Worm (Caenorhabditis elegans) whole organism, mixed stage, embryonic: ENCODE data around the gene hcf-1.

Experiments used
- M03D4.4 ChIP-seq: sonication (generic microtip); optimal IDR thresholded peaks from 2 replicates; lab custom pipeline; 2017; ENCODE audit warnings: mild to moderate bottlenecking, missing genetic modification characterization, missing compliant biosample characterization
- bed-3 ChIP-seq: fragments of 200-800 bp; sonication (Bioruptor generic); optimal IDR thresholded peaks from 3 replicates; lab custom pipeline; 2018; ENCODE audit warnings: mild to moderate bottlenecking, missing genetic modification characterization, moderate library complexity, missing compliant biosample characterization
- blmp-1 ChIP-seq: fragments of 150-350 bp; optimal IDR thresholded peaks from 2 replicates; lab custom pipeline; 2014; ENCODE audit warnings: missing biosample characterization, missing genetic modification characterization
- ceh-39 ChIP-seq: fragments of 150-350 bp; optimal IDR thresholded peaks from 2 replicates; lab custom pipeline; 2014; ENCODE audit warnings: missing biosample characterization, missing genetic modification characterization
- ceh-43 ChIP-seq: fragments of 200-800 bp; sonication (Bioruptor generic); optimal IDR thresholded peaks from 2 replicates; lab custom pipeline; 2018; ENCODE audit warnings: mild to moderate bottlenecking, missing genetic modification characterization, moderate library complexity, missing compliant biosample characterization
- ceh-83 ChIP-seq: fragments of 200-800 bp; sonication (Bioruptor generic); optimal IDR thresholded peaks from 2 replicates; lab custom pipeline; 2018; ENCODE audit warnings: mild to moderate bottlenecking, missing genetic modification characterization, missing compliant biosample characterization
- cnd-1 ChIP-seq: fragments of 200-800 bp; sonication (Bioruptor generic); optimal IDR thresholded peaks from 2 replicates; lab custom pipeline; 2018; ENCODE audit warnings: mild to moderate bottlenecking, missing genetic modification characterization, missing compliant biosample characterization
- drap-1 ChIP-seq: fragments of 200-800 bp; sonication (Bioruptor generic); optimal IDR thresholded peaks from 3 replicates; lab custom pipeline; 2018; ENCODE audit warnings: mild to moderate bottlenecking, missing genetic modification characterization, missing compliant biosample characterization
- elt-1 ChIP-seq: sonication (generic microtip); optimal IDR thresholded peaks from 2 replicates; lab custom pipeline; 2017; ENCODE audit warnings: missing genetic modification characterization, mild to moderate bottlenecking, missing compliant biosample characterization, antibody characterized with exemption, moderate library complexity, borderline replicate concordance; ENCODE audit not compliant: insufficient read depth
- flh-1 ChIP-seq: fragments of 200-800 bp; sonication (Bioruptor generic); optimal IDR thresholded peaks from 2 replicates; lab custom pipeline; 2018; ENCODE audit warnings: mild to moderate bottlenecking, missing genetic modification characterization, moderate library complexity, missing compliant biosample characterization
- ham-2 ChIP-seq: fragments of 200-800 bp; sonication (Bioruptor generic); optimal IDR thresholded peaks from 2 replicates; lab custom pipeline; 2018; ENCODE audit warnings: mild to moderate bottlenecking, missing genetic modification characterization, missing compliant biosample characterization
- hlh-1 ChIP-seq: fragments of 150-350 bp; optimal IDR thresholded peaks from 2 replicates; lab custom pipeline; 2014; ENCODE audit warnings: missing biosample characterization, missing genetic modification reagents, missing genetic modification characterization
- lin-13 ChIP-seq: fragments of 150-350 bp; optimal IDR thresholded peaks from 2 replicates; lab custom pipeline; 2014; ENCODE audit warnings: missing biosample characterization, missing genetic modification characterization
- lin-32 ChIP-seq: fragments of 200-800 bp; sonication (Bioruptor generic); optimal IDR thresholded peaks from 2 replicates; lab custom pipeline; 2018; ENCODE audit warnings: mild to moderate bottlenecking, missing genetic modification characterization, missing compliant biosample characterization
- lsy-2 ChIP-seq: fragments of 150-350 bp; optimal IDR thresholded peaks from 2 replicates; lab custom pipeline; 2014; ENCODE audit warnings: missing biosample characterization, missing genetic modification characterization
- mab-5 ChIP-seq: fragments of 150-350 bp; optimal IDR thresholded peaks from 2 replicates; lab custom pipeline; 2014; ENCODE audit warnings: missing biosample characterization, missing genetic modification characterization
- mep-1 ChIP-seq: fragments of 150-350 bp; optimal IDR thresholded peaks from 2 replicates; lab custom pipeline; 2017; ENCODE audit warnings: missing biosample characterization, missing genetic modification reagents, missing genetic modification characterization, inconsistent platforms
- mls-2 ChIP-seq: sonication (generic microtip); optimal IDR thresholded peaks from 2 replicates; lab custom pipeline; 2016; ENCODE audit warnings: mild to moderate bottlenecking, missing genetic modification characterization, moderate library complexity, missing compliant biosample characterization
- nhr-2 ChIP-seq: fragments of 150-350 bp; optimal IDR thresholded peaks from 2 replicates; lab custom pipeline; 2014; ENCODE audit warnings: missing biosample characterization, missing genetic modification characterization
- nhr-237 ChIP-seq: fragments of 150-350 bp; optimal IDR thresholded peaks from 2 replicates; lab custom pipeline; 2014; ENCODE audit warnings: missing biosample characterization, missing genetic modification characterization
- nhr-28 ChIP-seq: fragments of 150-350 bp; optimal IDR thresholded peaks from 2 replicates; lab custom pipeline; 2014; ENCODE audit warnings: missing biosample characterization, missing genetic modification characterization
- nhr-76 ChIP-seq: sonication (generic microtip); optimal IDR thresholded peaks from 2 replicates; lab custom pipeline; 2017; ENCODE audit warnings: missing biosample characterization, missing genetic modification characterization
- sem-2 ChIP-seq: fragments of 200-800 bp; sonication (Bioruptor generic); optimal IDR thresholded peaks from 2 replicates; lab custom pipeline; 2018; ENCODE audit warnings: mild to moderate bottlenecking, missing genetic modification characterization, missing compliant biosample characterization
- snpc-4 ChIP-seq: fragments of 150-350 bp; optimal IDR thresholded peaks from 2 replicates; lab custom pipeline; 2014; ENCODE audit warnings: missing biosample characterization, missing genetic modification characterization
- tbx-8 ChIP-seq: fragments of 200-800 bp; sonication (Bioruptor generic); optimal IDR thresholded peaks from 2 replicates; lab custom pipeline; 2018; ENCODE audit warnings: mild to moderate bottlenecking, missing genetic modification characterization, moderate library complexity, missing compliant biosample characterization
- unc-120 ChIP-seq: sonication (generic microtip); optimal IDR thresholded peaks from 2 replicates; lab custom pipeline; 2017; ENCODE audit warnings: missing genetic modification characterization, missing compliant biosample characterization; ENCODE audit not compliant: poor library complexity, severe bottlenecking
- unc-62 ChIP-seq: fragments of 150-350 bp; optimal IDR thresholded peaks from 2 replicates; lab custom pipeline; 2014; ENCODE audit warnings: missing biosample characterization, missing genetic modification reagents, missing genetic modification characterization
- zip-8 ChIP-seq: fragments of 150-350 bp; optimal IDR thresholded peaks from 2 replicates; lab custom pipeline; 2014; ENCODE audit warnings: missing biosample characterization, missing genetic modification characterization

The hcf-1 gene

ce11 chrIV:7770162-7770561 lies 3.9 kb downstream of the hcf-1 start, which contains the start of gene rdl-1:
rdl-1 (minus strand) TSS chrIV:7770262.
- TF ChIP-seq drap-1 (GFP tag; lab: Kevin White, UChicago): no peak
- TF ChIP-seq M03D4.4 (tag; lab: Kevin White, UChicago): no peak
- TF ChIP-seq snpc-4: no peak
- TF ChIP-seq ceh-39 (tag; lab: Kevin White, UChicago): no peak
- no peak for TF ChIP-seq elt-1 (tag; lab: Kevin White, UChicago)
- no peak for TF ChIP-seq cnd-1

- no peak for TF ChIP-seq ceh-39 (tag; lab: Kevin White, UChicago)
- TF ChIP-seq ceh-83 (GFP tag; lab: Kevin White, UChicago): no peak
- no peak for TF ChIP-seq sem-2 (GFP tag; lab: Kevin White, UChicago)
- TF ChIP-seq bed-3 (GFP tag; lab: Kevin White, UChicago): no peak
- TF ChIP-seq tbx-8 (GFP tag; lab: Kevin White, UChicago): no peak
- no peak for TF ChIP-seq lin-32
These were observed 9.8 kb downstream of the hcf-1 start for ce11 chrIV:7764319-7764718.

- TF ChIP-seq lsy-2 (tag; lab: Kevin White, UChicago): no peak
- TF ChIP-seq hlh-1 (tag; lab: Kevin White, UChicago): no peak
- no peak for TF ChIP-seq lin-13 (tag; lab: Kevin White, UChicago)
- no peak for TF ChIP-seq cnd-1
- no peak for TF ChIP-seq mls-2 (tag; lab: Kevin White, UChicago)
- TF ChIP-seq bed-3 (GFP tag; lab: Kevin White, UChicago): no peak
- TF ChIP-seq nhr-76 (tag; lab: Kevin White, UChicago): no peak
- TF ChIP-seq ceh-39 (tag; lab: Kevin White, UChicago): no peak
- TF ChIP-seq blmp-1 (tag; lab: Kevin White, UChicago): no peak
- TF ChIP-seq unc-120 (tag; lab: Kevin White, UChicago): no peak
- TF ChIP-seq ceh-83 (GFP tag; lab: Kevin White, UChicago): no peak
These were observed 10.3 kb downstream of the hcf-1 start, which contains the start of the genes C46A5.6 and C46A5.1 for ce11 chrIV:7763748-7764147. C46A5.6 (minus strand) TSS chrIV:7763848. C46A5.1 (plus strand) TSS chrIV:7763931.

DNA sequence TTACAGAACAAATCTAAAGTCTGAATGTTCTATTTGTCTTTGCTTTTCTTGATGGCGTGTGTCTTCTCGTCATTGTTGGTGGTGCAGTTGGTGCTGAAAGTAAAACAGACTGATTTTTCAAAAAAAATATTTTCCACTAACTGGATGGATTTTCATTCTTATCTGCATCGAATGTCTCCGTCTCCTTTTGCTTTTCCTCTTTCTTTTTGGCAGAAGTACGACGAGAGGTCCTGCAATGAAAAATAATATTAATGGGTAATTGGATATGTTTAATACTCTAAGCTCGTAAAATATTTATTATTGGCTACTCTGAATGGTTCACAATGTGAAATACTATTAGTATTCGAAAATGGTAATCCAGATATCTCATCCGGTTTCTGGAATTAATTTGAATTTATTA lies 14.0 kb downstream of the hcf-1 start, which contains the start of gene del-7:
del-7 (plus strand) TSS at position 301 of the 400 bp plus-strand sequence.
- no peak for TF ChIP-seq mep-1
- no peak for TF ChIP-seq lin-13 (tag; lab: Kevin White, UChicago)
- TF ChIP-seq lsy-2 (tag; lab: Kevin White, UChicago): no peak
- no peak for TF ChIP-seq nhr-2 (tag; lab: Kevin White, UChicago)
- TF ChIP-seq mab-5 (tag; lab: Kevin White, UChicago): no peak
- no peak for TF ChIP-seq cnd-1
- TF ChIP-seq ham-2 (GFP tag; lab: Kevin White, UChicago): no peak
- no peak for TF ChIP-seq flh-1 (GFP tag; lab: Kevin White, UChicago)
- no peak for TF ChIP-seq ceh-83 (GFP tag; lab: Kevin White, UChicago)
- TF ChIP-seq, all 35 proteins: peak for 0

DNA sequence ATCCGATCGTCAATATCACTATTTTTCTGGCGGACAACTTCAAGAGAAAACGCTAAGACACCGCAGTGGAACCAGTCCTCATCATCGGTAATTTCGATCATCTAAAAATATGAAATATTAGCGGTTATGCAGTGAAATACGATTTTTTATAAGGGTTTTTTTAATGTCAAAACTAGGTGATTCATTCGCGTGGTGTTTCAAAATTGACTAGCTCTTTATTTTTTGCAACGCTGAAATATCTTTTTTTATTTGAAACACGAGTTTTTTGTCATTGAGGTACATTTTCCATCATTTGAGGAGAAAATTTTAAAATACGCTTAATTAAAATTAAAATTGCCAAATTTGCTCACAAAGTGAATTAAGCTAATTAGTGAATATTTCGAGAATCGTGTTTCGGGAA lies 14.5 kb downstream of the hcf-1 start, which contains the start of gene dsb-3:
dsb-3 (minus strand) TSS at position 101 of the 400 bp plus-strand sequence.
- TF ChIP-seq ceh-43 (no peak), snpc-4 (no peak), nhr-237 (tag; lab: Kevin White, UChicago) (no peak), drap-1 (GFP tag; lab: Kevin White, UChicago) (no peak), elt-1 (tag; lab: Kevin White, UChicago) (no peak), nhr-76 (tag; lab: Kevin White, UChicago) (no peak), unc-62 (no peak), ceh-39 (tag; lab: Kevin White, UChicago) (no peak), nhr-28 (no peak), mab-5 (tag; lab: Kevin White, UChicago) (no peak), mep-1 (no peak), lin-13 (tag; lab: Kevin White, UChicago) (no peak), ham-2 (GFP tag; lab: Kevin White, UChicago) (no peak), lsy-2 (tag; lab: Kevin White, UChicago) (no peak), mls-2 (tag; lab: Kevin White, UChicago) (no peak)

DNA sequence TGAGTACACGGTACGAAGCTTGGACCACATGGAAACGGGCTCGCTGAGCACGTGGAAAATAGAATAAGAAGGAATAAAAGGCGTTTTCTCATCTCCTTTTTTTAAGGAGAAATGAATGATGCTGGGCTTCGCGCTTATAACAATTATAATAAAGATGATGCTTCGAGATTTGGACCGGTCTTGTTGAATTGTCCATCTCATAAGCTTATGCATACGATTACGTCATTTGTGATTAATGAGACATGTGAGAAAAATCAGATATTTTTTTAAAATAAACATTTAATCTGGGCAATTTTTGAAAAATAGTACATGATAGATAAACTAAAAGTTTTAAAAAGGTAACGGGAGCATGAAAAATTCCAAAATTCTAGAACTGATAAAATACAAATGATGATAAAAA lies 16.8 kb downstream of the hcf-1 start, which contains the start of gene C46A5.4:
C46A5.4 (minus strand) TSS at position 101 of the 400 bp plus-strand sequence.
- no peak for TF ChIP-seq unc-120 (tag; lab: Kevin White, UChicago)
- peak; percentile 57 for TF ChIP-seq zip-8
